Worm (Caenorhabditis elegans) whole organism, late embryonic: ENCODE data around the gene cwp-5.

Source experiments
- C38D4.7 ChIP-seq: fragments of 200-800 bp; sonication (Bioruptor generic); optimal IDR thresholded peaks from 2 replicates; lab custom pipeline; 2018; ENCODE audit warnings: mild to moderate bottlenecking, missing genetic modification characterization, moderate library complexity, missing compliant biosample characterization
- F13H6.1 ChIP-seq: sonication (generic microtip); optimal IDR thresholded peaks from 2 replicates; lab custom pipeline; 2016; ENCODE audit warnings: missing genetic modification characterization, missing compliant biosample characterization
- T23F11.4 ChIP-seq: fragments of 200-800 bp; sonication (Bioruptor generic); optimal IDR thresholded peaks from 2 replicates; lab custom pipeline; 2018; ENCODE audit warnings: mild to moderate bottlenecking, missing genetic modification characterization, missing compliant biosample characterization
- Y22D7AL.16 ChIP-seq: sonication (generic microtip); optimal IDR thresholded peaks from 2 replicates; lab custom pipeline; 2016; ENCODE audit warnings: missing genetic modification characterization, missing compliant biosample characterization
- ahr-1 ChIP-seq: sonication (generic microtip); optimal IDR thresholded peaks from 2 replicates; lab custom pipeline; 2016; ENCODE audit warnings: missing genetic modification characterization, missing compliant biosample characterization
- ama-1 ChIP-seq: fragments of 150-350 bp; optimal IDR thresholded peaks from 2 replicates; lab custom pipeline; 2014
- ceh-14 ChIP-seq: sonication (generic microtip); optimal IDR thresholded peaks from 2 replicates; lab custom pipeline; 2016; ENCODE audit warnings: missing genotype, missing genetic modification characterization, missing compliant biosample characterization
- ceh-18 ChIP-seq: sonication (generic microtip); optimal IDR thresholded peaks from 2 replicates; lab custom pipeline; 2016; ENCODE audit warnings: missing genetic modification characterization, missing compliant biosample characterization
- ceh-2 ChIP-seq: sonication (generic microtip); optimal IDR thresholded peaks from 2 replicates; lab custom pipeline; 2016; ENCODE audit warnings: missing genotype, missing genetic modification characterization, missing compliant biosample characterization
- ceh-22 ChIP-seq: sonication (generic microtip); optimal IDR thresholded peaks from 2 replicates; lab custom pipeline; 2017; ENCODE audit warnings: missing biosample characterization, missing genetic modification characterization
- ceh-24 ChIP-seq: sonication (generic microtip); optimal IDR thresholded peaks from 2 replicates; lab custom pipeline; 2016; ENCODE audit warnings: mild to moderate bottlenecking, missing genetic modification characterization, missing compliant biosample characterization
- ceh-30 ChIP-seq: fragments of 150-350 bp; optimal IDR thresholded peaks from 2 replicates; lab custom pipeline; 2014; ENCODE audit warnings: missing biosample characterization, missing genetic modification characterization
- ceh-31 ChIP-seq: sonication (generic microtip); optimal IDR thresholded peaks from 2 replicates; lab custom pipeline; 2016; ENCODE audit warnings: missing genetic modification characterization, missing compliant biosample characterization
- ceh-45 ChIP-seq: fragments of 200-800 bp; sonication (Bioruptor generic); IDR thresholded peaks from 2 replicates; pipeline ENCODE4 v1.3.6; 2022; ENCODE audit warnings: missing genetic modification reagents, missing genetic modification characterization, missing compliant biosample characterization
- ceh-48 ChIP-seq: sonication (generic microtip); optimal IDR thresholded peaks from 2 replicates; lab custom pipeline; 2016; ENCODE audit warnings: missing genetic modification characterization, inconsistent platforms, missing compliant biosample characterization
- ceh-6 ChIP-seq: fragments of 200-800 bp; sonication (Bioruptor generic); optimal IDR thresholded peaks from 2 replicates; lab custom pipeline; 2018; ENCODE audit warnings: mild to moderate bottlenecking, missing genetic modification characterization, missing compliant biosample characterization
- ceh-9 ChIP-seq: sonication (generic microtip); optimal IDR thresholded peaks from 2 replicates; lab custom pipeline; 2016; ENCODE audit warnings: mild to moderate bottlenecking, missing genetic modification characterization, inconsistent platforms, missing compliant biosample characterization
- che-1 ChIP-seq: sonication (generic microtip); optimal IDR thresholded peaks from 2 replicates; lab custom pipeline; 2016; ENCODE audit warnings: mild to moderate bottlenecking, missing genetic modification characterization, missing compliant biosample characterization
- dmd-4 ChIP-seq: sonication (generic microtip); optimal IDR thresholded peaks from 2 replicates; lab custom pipeline; 2016; ENCODE audit warnings: borderline replicate concordance, missing genetic modification characterization, missing compliant biosample characterization
- elt-4 ChIP-seq: sonication (generic microtip); optimal IDR thresholded peaks from 2 replicates; lab custom pipeline; 2016; ENCODE audit warnings: missing genetic modification characterization, missing compliant biosample characterization
- eyg-1 ChIP-seq: sonication (generic microtip); optimal IDR thresholded peaks from 2 replicates; lab custom pipeline; 2016; ENCODE audit warnings: missing genotype, missing genetic modification characterization, missing compliant biosample characterization
- fax-1 ChIP-seq: sonication (generic microtip); optimal IDR thresholded peaks from 2 replicates; lab custom pipeline; 2016; ENCODE audit warnings: missing genotype, missing genetic modification characterization, missing compliant biosample characterization
- fkh-6 ChIP-seq: sonication (generic microtip); optimal IDR thresholded peaks from 2 replicates; lab custom pipeline; 2016; ENCODE audit warnings: missing genetic modification characterization, missing compliant biosample characterization
- hlh-13 ChIP-seq: fragments of 200-800 bp; sonication (Bioruptor generic); optimal IDR thresholded peaks from 2 replicates; lab custom pipeline; 2018; ENCODE audit warnings: mild to moderate bottlenecking, missing genetic modification characterization, missing compliant biosample characterization
- hlh-30 ChIP-seq: sonication (generic microtip); optimal IDR thresholded peaks from 2 replicates; lab custom pipeline; 2017; ENCODE audit warnings: antibody characterized with exemption, missing genetic modification characterization, missing compliant biosample characterization; ENCODE audit not compliant: insufficient read depth
- hlh-6 ChIP-seq: sonication (generic microtip); optimal IDR thresholded peaks from 2 replicates; lab custom pipeline; 2016; ENCODE audit warnings: missing genotype, missing genetic modification characterization, missing compliant biosample characterization
- hlh-8 ChIP-seq: sonication (generic microtip); optimal IDR thresholded peaks from 2 replicates; lab custom pipeline; 2016; ENCODE audit warnings: missing genotype, missing genetic modification characterization, missing compliant biosample characterization
- lim-6 ChIP-seq: sonication (generic microtip); optimal IDR thresholded peaks from 2 replicates; lab custom pipeline; 2016; ENCODE audit warnings: missing genetic modification characterization, missing compliant biosample characterization
- lin-11 ChIP-seq: fragments of 200-800 bp; sonication (Bioruptor generic); optimal IDR thresholded peaks from 2 replicates; lab custom pipeline; 2018; ENCODE audit warnings: mild to moderate bottlenecking, missing genetic modification characterization, missing compliant biosample characterization
- madf-2 ChIP-seq: sonication (generic microtip); optimal IDR thresholded peaks from 2 replicates; lab custom pipeline; 2017; ENCODE audit warnings: missing genetic modification characterization, missing compliant biosample characterization
- mec-3 ChIP-seq: sonication (generic microtip); optimal IDR thresholded peaks from 2 replicates; lab custom pipeline; 2016; ENCODE audit warnings: borderline replicate concordance, missing genetic modification characterization, missing compliant biosample characterization
- nfya-1 ChIP-seq: sonication (generic microtip); optimal IDR thresholded peaks from 2 replicates; lab custom pipeline; 2017; ENCODE audit warnings: missing genetic modification characterization, mild to moderate bottlenecking, missing compliant biosample characterization, antibody characterized with exemption, moderate library complexity
- npax-4 ChIP-seq: sonication (generic microtip); optimal IDR thresholded peaks from 2 replicates; lab custom pipeline; 2016; ENCODE audit warnings: missing genetic modification characterization, missing compliant biosample characterization
- odd-2 ChIP-seq: sonication (generic microtip); optimal IDR thresholded peaks from 2 replicates; lab custom pipeline; 2017; ENCODE audit warnings: antibody characterized with exemption, mild to moderate bottlenecking, missing genetic modification characterization, missing compliant biosample characterization
- pag-3 ChIP-seq: sonication (generic microtip); optimal IDR thresholded peaks from 2 replicates; lab custom pipeline; 2016; ENCODE audit warnings: missing compliant biosample characterization, missing genetic modification characterization, borderline replicate concordance
- pat-9 ChIP-seq: fragments of 200-800 bp; sonication (Bioruptor generic); optimal IDR thresholded peaks from 2 replicates; lab custom pipeline; 2018; ENCODE audit warnings: mild to moderate bottlenecking, missing genetic modification characterization, moderate library complexity, missing compliant biosample characterization
- pax-1 ChIP-seq: fragments of 150-350 bp; optimal IDR thresholded peaks from 2 replicates; lab custom pipeline; 2014; ENCODE audit warnings: missing biosample characterization, missing genetic modification characterization
- pha-2 ChIP-seq: sonication (generic microtip); optimal IDR thresholded peaks from 2 replicates; lab custom pipeline; 2017; ENCODE audit warnings: mild to moderate bottlenecking, missing genetic modification characterization, missing compliant biosample characterization
- pha-4 ChIP-seq: fragments of 150-350 bp; optimal IDR thresholded peaks from 2 replicates; lab custom pipeline; 2018; ENCODE audit warnings: missing biosample characterization, missing genetic modification reagents, missing genetic modification characterization
- ref-2 ChIP-seq: sonication (generic microtip); optimal IDR thresholded peaks from 2 replicates; lab custom pipeline; 2016; ENCODE audit warnings: missing genetic modification characterization, missing compliant biosample characterization
- rnt-1 ChIP-seq: sonication (generic microtip); optimal IDR thresholded peaks from 2 replicates; lab custom pipeline; 2016; ENCODE audit warnings: missing genetic modification characterization, missing compliant biosample characterization
- sox-2 ChIP-seq: fragments of 200-800 bp; sonication (Bioruptor generic); IDR thresholded peaks from 2 replicates; pipeline ENCODE4 v1.3.6; 2022; ENCODE audit warnings: missing genetic modification reagents, missing genetic modification characterization, missing compliant biosample characterization
- sox-4 ChIP-seq: sonication (generic microtip); optimal IDR thresholded peaks from 2 replicates; lab custom pipeline; 2017; ENCODE audit warnings: mild to moderate bottlenecking, missing genetic modification characterization, inconsistent platforms, missing compliant biosample characterization
- tbx-2 ChIP-seq: sonication (generic microtip); optimal IDR thresholded peaks from 2 replicates; lab custom pipeline; 2016; ENCODE audit warnings: missing genetic modification characterization, missing compliant biosample characterization
- unc-42 ChIP-seq: sonication (generic microtip); optimal IDR thresholded peaks from 2 replicates; lab custom pipeline; 2016; ENCODE audit warnings: missing genotype, missing genetic modification characterization, missing compliant biosample characterization
- unc-55 ChIP-seq: sonication (generic microtip); optimal IDR thresholded peaks from 2 replicates; lab custom pipeline; 2017; ENCODE audit warnings: missing biosample characterization, missing genetic modification reagents, missing genetic modification characterization
- unc-86 ChIP-seq: sonication (generic microtip); optimal IDR thresholded peaks from 2 replicates; lab custom pipeline; 2016; ENCODE audit warnings: missing genetic modification characterization, missing compliant biosample characterization
- ztf-16 ChIP-seq: sonication (generic microtip); optimal IDR thresholded peaks from 2 replicates; lab custom pipeline; 2017; ENCODE audit warnings: missing genetic modification characterization, missing compliant biosample characterization

cwp-5 gene

DNA sequence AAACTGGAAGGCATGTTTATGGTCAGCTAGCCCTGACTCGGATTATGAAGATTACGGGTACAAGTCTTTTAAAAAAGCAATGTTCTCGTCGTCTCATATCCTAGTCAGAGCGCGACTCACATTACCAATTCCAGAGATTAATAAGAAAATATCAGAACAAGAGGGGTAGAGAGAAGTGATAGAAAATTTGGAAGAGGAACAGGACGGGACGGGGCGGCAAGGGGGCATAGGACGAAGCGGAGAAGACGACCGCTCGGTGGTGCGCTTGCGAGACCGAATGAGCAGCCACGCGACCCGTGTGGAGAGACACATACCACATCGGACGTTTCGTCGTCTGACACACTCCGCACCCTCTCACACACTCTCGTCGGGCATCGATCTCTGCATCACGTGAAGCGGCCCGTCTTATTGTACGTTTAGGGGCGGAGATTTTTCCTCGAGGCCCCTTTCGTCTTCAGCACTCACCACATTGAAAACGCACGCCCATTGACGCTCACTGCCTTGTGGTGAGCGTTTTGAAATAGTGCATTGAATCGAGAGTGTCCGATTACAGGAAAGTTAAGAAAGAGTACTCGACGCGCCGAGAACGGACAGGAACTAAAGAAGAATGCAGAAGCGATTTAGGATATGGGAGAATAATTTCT, 44.7 kb downstream of the cwp-5 start (continued):
- TF ChIP-seq ceh-2 (tag; lab: Kevin White, UChicago) (peak; percentile 61), ceh-18 (peak; percentile 97), pag-3 (tag; lab: Kevin White, UChicago) (peak; percentile 63), ceh-45 (GFP tag; lab: Robert Waterston, UW) (no peak), fax-1 (tag; lab: Kevin White, UChicago) (peak; percentile 26), unc-55 (GFP tag; lab: Kevin White, UChicago) (peak; percentile 97), mec-3 (tag; lab: Kevin White, UChicago) (no peak), tbx-2 (peak; percentile 93), lin-11 (no peak), hlh-8 (tag; lab: Kevin White, UChicago) (peak; percentile 68), ceh-24 (tag; lab: Kevin White, UChicago) (no peak), pha-4 (tag; lab: Kevin White, UChicago) (no peak), dmd-4 (tag; lab: Kevin White, UChicago) (peak; percentile 10), madf-2 (tag; lab: Kevin White, UChicago) (peak; percentile 36), ama-1 (lab: Kevin White, UChicago) (peak; percentile 95), T23F11.4 (GFP tag; lab: Kevin White, UChicago) (no peak), unc-42 (tag; lab: Kevin White, UChicago) (peak; percentile 87)

ce11 chrX:13143762-13144732, 45.7 kb downstream of the cwp-5 start:
- TF ChIP-seq ref-2 (tag; lab: Kevin White, UChicago) = peak; percentile 38
- TF ChIP-seq hlh-13 (GFP tag; lab: Kevin White, UChicago) = no peak
- no peak for TF ChIP-seq unc-55 (GFP tag; lab: Kevin White, UChicago)
- no peak for TF ChIP-seq madf-2 (tag; lab: Kevin White, UChicago)
- no peak for TF ChIP-seq ztf-16
- no peak for TF ChIP-seq ceh-48 (tag; lab: Kevin White, UChicago)
- no peak for TF ChIP-seq Y22D7AL.16 (tag; lab: Kevin White, UChicago)
- TF ChIP-seq npax-4 (tag; lab: Kevin White, UChicago) = no peak
- peak; percentile 77 for TF ChIP-seq ceh-31 (tag; lab: Kevin White, UChicago)
- TF ChIP-seq nfya-1 = peak; percentile 36
- TF ChIP-seq che-1 (tag; lab: Kevin White, UChicago) = no peak
- TF ChIP-seq elt-4 (tag; lab: Kevin White, UChicago) = peak; percentile 67
- no peak for TF ChIP-seq odd-2
- TF ChIP-seq C38D4.7 (GFP tag; lab: Kevin White, UChicago) = no peak
- no peak for TF ChIP-seq ahr-1
- TF ChIP-seq fkh-6 (tag; lab: Kevin White, UChicago) = no peak
- no peak for TF ChIP-seq pax-1 (tag; lab: Kevin White, UChicago)
- peak; percentile 15 for TF ChIP-seq F13H6.1 (tag; lab: Kevin White, UChicago)
- TF ChIP-seq unc-86 (tag; lab: Kevin White, UChicago) = no peak
- no peak for TF ChIP-seq pha-2 (tag; lab: Kevin White, UChicago)
- TF ChIP-seq tbx-2 = peak; percentile 78
- no peak for TF ChIP-seq pat-9 (tag; lab: Kevin White, UChicago)
- TF ChIP-seq rnt-1 (tag; lab: Kevin White, UChicago) = peak; percentile 51
- TF ChIP-seq ceh-9 (tag; lab: Kevin White, UChicago) = no peak
- no peak for TF ChIP-seq ceh-30 (tag; lab: Kevin White, UChicago)
- no peak for TF ChIP-seq unc-42 (tag; lab: Kevin White, UChicago)
- peak; percentile 65 for TF ChIP-seq ceh-22
- peak; percentile 18 for TF ChIP-seq ceh-14 (tag; lab: Kevin White, UChicago)
- TF ChIP-seq eyg-1 = peak; percentile 56
- no peak for TF ChIP-seq lim-6 (tag; lab: Kevin White, UChicago)
- no peak for TF ChIP-seq mec-3 (tag; lab: Kevin White, UChicago)
- peak; percentile 79 for TF ChIP-seq hlh-30 (tag; lab: Kevin White, UChicago)
- TF ChIP-seq sox-4 (tag; lab: Kevin White, UChicago) = no peak
- TF ChIP-seq hlh-6 = peak; percentile 58
- peak; percentile 9; the same call in 1 of the 2 replicates for TF ChIP-seq sox-2 (GFP tag; lab: Robert Waterston, UW)
- TF ChIP-seq ceh-6 (GFP tag; lab: Kevin White, UChicago) = peak; percentile 46
